Worm (Caenorhabditis elegans) whole organism, L4 larva: Measurements from ENCODE around the gene ptp-1.

Experiments used
- R02D3.7 ChIP-seq: fragments of 150-350 bp; sonication (generic microtip); optimal IDR thresholded peaks from 3 replicates; lab custom pipeline; 2014; ENCODE audit warnings: missing biosample characterization, missing genetic modification characterization
- Y5F2A.4 ChIP-seq: fragments of 200-800 bp; sonication (Bioruptor generic); optimal IDR thresholded peaks from 2 replicates; lab custom pipeline; 2018; ENCODE audit warnings: mild to moderate bottlenecking, missing genetic modification characterization, missing compliant biosample characterization
- aha-1 ChIP-seq: fragments of 150-350 bp; peaks from one replicate; lab custom pipeline; 2014; ENCODE audit warnings: missing biosample characterization, missing genetic modification characterization
- ces-1 ChIP-seq: fragments of 150-350 bp; sonication (generic microtip); optimal IDR thresholded peaks from 4 replicates; lab custom pipeline; 2014; ENCODE audit warnings: missing biosample characterization, missing genetic modification reagents, missing genetic modification characterization
- ctbp-1 ChIP-seq: fragments of 200-800 bp; sonication (Bioruptor generic); IDR thresholded peaks from 2 replicates; pipeline ENCODE4 v1.3.6; 2022; ENCODE audit warnings: missing genetic modification reagents, missing genetic modification characterization, missing compliant biosample characterization
- dpl-1 ChIP-seq: fragments of 150-350 bp; optimal IDR thresholded peaks from 2 replicates; lab custom pipeline; 2014; ENCODE audit warnings: missing biosample characterization, missing genetic modification reagents, missing genetic modification characterization
- lin-15B ChIP-seq: fragments of 150-350 bp; sonication (generic microtip); optimal IDR thresholded peaks from 3 replicates; lab custom pipeline; 2014; ENCODE audit warnings: missing biosample characterization, missing genetic modification characterization
- madf-5 ChIP-seq, 2 experiments: fragments of 200-800 bp; sonication (Bioruptor generic); IDR thresholded peaks; 2 replicates each; pipeline ENCODE4 v1.3.6; 2022; ENCODE audit warnings: missing compliant biosample characterization in 2 of 2, missing genetic modification characterization in 2 of 2
- mdl-1 ChIP-seq, 2 experiments: fragments of 150-350 bp in 1 of 2; sonication (generic microtip) in 1 of 2; optimal IDR thresholded peaks; 2 replicates each; lab custom pipeline; 2014 to 2017; ENCODE audit warnings: missing biosample characterization in 2 of 2, missing genetic modification characterization in 2 of 2
- mdt-29 ChIP-seq: fragments of 200-800 bp; sonication (Bioruptor generic); IDR thresholded peaks from 2 replicates; pipeline ENCODE4 v1.3.6; 2022; ENCODE audit warnings: missing genetic modification reagents, missing genetic modification characterization, missing compliant biosample characterization
- nhr-77 ChIP-seq: fragments of 150-350 bp; optimal IDR thresholded peaks from 2 replicates; lab custom pipeline; 2014; ENCODE audit warnings: missing biosample characterization, missing genetic modification characterization
- pqm-1 ChIP-seq: sonication (generic microtip); optimal IDR thresholded peaks from 2 replicates; lab custom pipeline; 2017; ENCODE audit warnings: missing biosample characterization, missing genetic modification characterization
- zfp-2 ChIP-seq: sonication (generic microtip); optimal IDR thresholded peaks from 2 replicates; lab custom pipeline; 2016; ENCODE audit warnings: mild to moderate bottlenecking, missing genetic modification characterization, missing compliant biosample characterization
- ztf-11 ChIP-seq: fragments of 150-350 bp; optimal IDR thresholded peaks from 2 replicates; lab custom pipeline; 2014; ENCODE audit warnings: missing biosample characterization, missing genetic modification characterization

DNA sequence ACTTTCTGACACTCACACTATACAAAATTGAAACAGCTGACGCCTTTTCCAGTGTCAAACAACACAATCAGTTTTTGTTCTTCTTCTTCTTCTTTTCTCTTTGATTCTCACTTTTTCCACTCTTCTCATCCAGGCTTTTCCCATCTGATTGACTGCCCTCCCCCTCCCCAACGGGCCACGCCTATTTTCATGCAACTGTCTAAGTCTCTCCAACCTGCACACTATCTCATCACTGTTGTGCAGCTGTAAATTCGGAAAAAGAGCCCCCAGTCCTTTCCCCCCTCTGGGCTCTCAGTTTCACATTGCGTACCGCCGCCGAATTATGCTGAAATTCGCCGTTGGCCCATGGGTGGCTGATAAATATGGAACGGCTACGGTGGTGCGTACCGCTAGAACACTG is 10.7 kb downstream of the ptp-1 start:
- TF ChIP-seq lin-15B: no peak
- no peak for TF ChIP-seq Y5F2A.4 (GFP tag; lab: Kevin White, UChicago)
- TF ChIP-seq ces-1 (GFP tag; lab: Kevin White, UChicago): no peak
- TF ChIP-seq madf-5 (GFP tag; IDR thresholded peaks at IDR 0.05; lab: Robert Waterston, UW): no peak
- TF ChIP-seq mdl-1 (tag; optimal IDR thresholded peaks at IDR 0.05; lab: Kevin White, UChicago): peak in 1 of 2 experiments; percentile 1
- TF ChIP-seq ztf-11 (tag; lab: Kevin White, UChicago): no peak
- TF ChIP-seq R02D3.7 (tag; lab: Kevin White, UChicago): no peak
- no peak for TF ChIP-seq nhr-77
- no peak for TF ChIP-seq dpl-1
- TF ChIP-seq mdt-29 (GFP tag; lab: Robert Waterston, UW): no peak
- TF ChIP-seq ctbp-1: no peak
- no peak for TF ChIP-seq zfp-2
- TF ChIP-seq aha-1 (tag; lab: Kevin White, UChicago): no peak
- TF ChIP-seq pqm-1 (tag; lab: Kevin White, UChicago): no peak
